Worm (Caenorhabditis elegans) whole organism, L1 larva: ENCODE results near the gene W02G9.3.

Source experiments
- C04F5.9 ChIP-seq: sonication (generic microtip); optimal IDR thresholded peaks from 2 replicates; lab custom pipeline; 2016; ENCODE audit warnings: missing genetic modification characterization, missing compliant biosample characterization
- C16A3.4 ChIP-seq: fragments of 150-350 bp; optimal IDR thresholded peaks from 2 replicates; lab custom pipeline; 2014; ENCODE audit warnings: missing biosample characterization, missing genetic modification characterization
- C34B4.2 ChIP-seq: sonication (generic microtip); optimal IDR thresholded peaks from 2 replicates; lab custom pipeline; 2017; ENCODE audit warnings: mild to moderate bottlenecking, missing genetic modification characterization, missing compliant biosample characterization
- Y116A8C.19 ChIP-seq: sonication (generic microtip); optimal IDR thresholded peaks from 2 replicates; lab custom pipeline; 2016; ENCODE audit warnings: missing compliant biosample characterization, missing genetic modification characterization, borderline replicate concordance
- aha-1 ChIP-seq: fragments of 150-350 bp; optimal IDR thresholded peaks from 2 replicates; lab custom pipeline; 2014; ENCODE audit warnings: missing biosample characterization, missing genetic modification characterization
- ama-1 ChIP-seq: fragments of 150-350 bp; optimal IDR thresholded peaks from 2 replicates; lab custom pipeline; 2014
- ceh-82 ChIP-seq, 3 experiments: fragments of 150-350 bp in 1 of 3; sonication (generic microtip) in 2 of 3; optimal IDR thresholded peaks; 2 replicates each; lab custom pipeline; 2014 to 2017; ENCODE audit warnings: missing biosample characterization in 3 of 3, missing genetic modification characterization in 3 of 3
- ceh-88 ChIP-seq: fragments of 200-800 bp; sonication (Bioruptor generic); IDR thresholded peaks from 2 replicates; pipeline ENCODE4 v1.3.6; 2022; ENCODE audit warnings: missing genetic modification characterization, missing compliant biosample characterization
- efl-3 ChIP-seq: fragments of 200-800 bp; sonication (Bioruptor generic); optimal IDR thresholded peaks from 2 replicates; lab custom pipeline; 2018; ENCODE audit warnings: mild to moderate bottlenecking, missing genetic modification characterization, missing compliant biosample characterization
- elt-2 ChIP-seq: sonication (generic microtip); optimal IDR thresholded peaks from 2 replicates; lab custom pipeline; 2016; ENCODE audit warnings: missing genetic modification characterization, mild to moderate bottlenecking, inconsistent platforms, missing compliant biosample characterization, missing genetic modification reagents
- ets-5 ChIP-seq: fragments of 200-800 bp; sonication (Bioruptor generic); IDR thresholded peaks from 2 replicates; pipeline ENCODE4 v1.3.6; 2022; ENCODE audit warnings: missing genetic modification characterization, missing compliant biosample characterization
- fos-1 ChIP-seq: fragments of 150-350 bp; optimal IDR thresholded peaks from 2 replicates; lab custom pipeline; 2014; ENCODE audit warnings: missing biosample characterization, missing genetic modification characterization
- hlh-17 ChIP-seq: fragments of 200-800 bp; sonication (Bioruptor generic); optimal IDR thresholded peaks from 2 replicates; lab custom pipeline; 2018; ENCODE audit warnings: missing genetic modification characterization, mild to moderate bottlenecking, missing compliant biosample characterization, moderate library complexity, borderline replicate concordance
- hlh-4 ChIP-seq: sonication (generic microtip); optimal IDR thresholded peaks from 2 replicates; lab custom pipeline; 2016; ENCODE audit warnings: mild to moderate bottlenecking, missing genetic modification characterization, missing compliant biosample characterization
- isw-1 ChIP-seq: fragments of 200-800 bp; sonication (Bioruptor generic); IDR thresholded peaks from 2 replicates; pipeline ENCODE4 v1.3.6; 2022; ENCODE audit warnings: missing genetic modification characterization, missing compliant biosample characterization
- jun-1 ChIP-seq: fragments of 150-350 bp; optimal IDR thresholded peaks from 2 replicates; lab custom pipeline; 2014; ENCODE audit warnings: missing biosample characterization, missing genetic modification reagents, missing genetic modification characterization
- lin-39 ChIP-seq: fragments of 150-350 bp; optimal IDR thresholded peaks from 2 replicates; lab custom pipeline; 2014; ENCODE audit warnings: missing biosample characterization, missing genetic modification reagents, missing genetic modification characterization
- lir-3 ChIP-seq: sonication (generic microtip); optimal IDR thresholded peaks from 2 replicates; lab custom pipeline; 2016; ENCODE audit warnings: mild to moderate bottlenecking, missing genetic modification characterization, moderate library complexity, missing compliant biosample characterization; ENCODE audit not compliant: poor library complexity
- lsy-2 ChIP-seq, 2 experiments: fragments of 150-350 bp; optimal IDR thresholded peaks; 2 replicates each; lab custom pipeline; 2014; ENCODE audit warnings: missing biosample characterization in 2 of 2, missing genetic modification characterization in 2 of 2
- mab-9 ChIP-seq: fragments of 200-800 bp; sonication (Bioruptor generic); IDR thresholded peaks from 2 replicates; pipeline ENCODE4 v1.3.6; 2022; ENCODE audit warnings: missing genetic modification reagents, missing genetic modification characterization, missing compliant biosample characterization
- mef-2 ChIP-seq: fragments of 150-350 bp; optimal IDR thresholded peaks from 2 replicates; lab custom pipeline; 2014; ENCODE audit warnings: missing biosample characterization, missing genetic modification characterization
- nhr-12 ChIP-seq: sonication (generic microtip); optimal IDR thresholded peaks from 2 replicates; lab custom pipeline; 2017; ENCODE audit warnings: missing biosample characterization, missing genetic modification characterization
- nhr-19 ChIP-seq: fragments of 200-800 bp; sonication (Bioruptor generic); conservative IDR thresholded peaks from 2 replicates; pipeline ENCODE4 v1.3.6; 2022; ENCODE audit warnings: missing genetic modification characterization, missing compliant biosample characterization
- nhr-237 ChIP-seq: fragments of 150-350 bp; optimal IDR thresholded peaks from 2 replicates; lab custom pipeline; 2014; ENCODE audit warnings: missing biosample characterization, missing genetic modification characterization
- nhr-76 ChIP-seq: sonication (generic microtip); optimal IDR thresholded peaks from 2 replicates; lab custom pipeline; 2017; ENCODE audit warnings: missing biosample characterization, missing genetic modification characterization
- nhr-77 ChIP-seq: fragments of 150-350 bp; optimal IDR thresholded peaks from 2 replicates; lab custom pipeline; 2014; ENCODE audit warnings: missing biosample characterization, missing genetic modification characterization
- nhr-90 ChIP-seq: sonication (generic microtip); optimal IDR thresholded peaks from 2 replicates; lab custom pipeline; 2016; ENCODE audit warnings: mild to moderate bottlenecking, missing genetic modification characterization, missing compliant biosample characterization; ENCODE audit not compliant: poor library complexity
- pag-3 ChIP-seq: sonication (generic microtip); optimal IDR thresholded peaks from 2 replicates; lab custom pipeline; 2017; ENCODE audit warnings: missing genetic modification characterization, mild to moderate bottlenecking, missing compliant biosample characterization, antibody characterized with exemption, borderline replicate concordance; ENCODE audit not compliant: insufficient read depth
- rnt-1 ChIP-seq: sonication (generic microtip); optimal IDR thresholded peaks from 2 replicates; lab custom pipeline; 2016; ENCODE audit warnings: mild to moderate bottlenecking, missing genetic modification characterization, moderate library complexity, missing compliant biosample characterization
- sptf-1 ChIP-seq: fragments of 150-350 bp; optimal IDR thresholded peaks from 2 replicates; lab custom pipeline; 2014; ENCODE audit warnings: missing biosample characterization, missing genetic modification characterization
- swsn-7 ChIP-seq: sonication (generic microtip); optimal IDR thresholded peaks from 2 replicates; lab custom pipeline; 2016; ENCODE audit warnings: missing genetic modification characterization, missing compliant biosample characterization
- unc-98 ChIP-seq: fragments of 200-800 bp; sonication (Bioruptor generic); IDR thresholded peaks from 2 replicates; pipeline ENCODE4 v1.3.6; 2022; ENCODE audit warnings: missing genetic modification characterization, missing compliant biosample characterization
- xbp-1 ChIP-seq: sonication (generic microtip); optimal IDR thresholded peaks from 2 replicates; lab custom pipeline; 2016; ENCODE audit warnings: missing genetic modification characterization, missing compliant biosample characterization
- zag-1 ChIP-seq: fragments of 150-350 bp; optimal IDR thresholded peaks from 2 replicates; lab custom pipeline; 2014; ENCODE audit warnings: missing biosample characterization, missing genetic modification characterization
- zip-4 ChIP-seq: fragments of 200-800 bp; sonication (Bioruptor generic); optimal IDR thresholded peaks from 2 replicates; lab custom pipeline; 2018; ENCODE audit warnings: mild to moderate bottlenecking, missing genetic modification characterization, moderate library complexity, missing compliant biosample characterization
- ztf-11 ChIP-seq, 2 experiments: sonication (generic microtip); optimal IDR thresholded peaks; 2 replicates each; lab custom pipeline; 2016 to 2017; ENCODE audit warnings: missing genetic modification characterization in 2 of 2, missing biosample characterization in 1 of 2, missing compliant biosample characterization in 1 of 2
- ztf-4 ChIP-seq: fragments of 150-350 bp; optimal IDR thresholded peaks from 2 replicates; lab custom pipeline; 2014; ENCODE audit warnings: missing biosample characterization, missing genetic modification characterization

The W02G9.3 gene

ce11 chrV:2694389-2694788, 21.6 kb downstream of the W02G9.3 start, which contains the start of gene Y45G12B.2 (continued):
- TF ChIP-seq elt-2 (no peak), ztf-11 (tag; optimal IDR thresholded peaks at IDR 0.05; lab: Kevin White, UChicago) (no peak), Y116A8C.19 (no peak), ztf-4 (tag; lab: Kevin White, UChicago) (no peak), nhr-237 (tag; lab: Kevin White, UChicago) (no peak), mef-2 (no peak), nhr-19 (GFP tag; lab: Robert Waterston, UW) (peak; percentile 58), sptf-1 (tag; lab: Kevin White, UChicago) (no peak), lir-3 (tag; lab: Kevin White, UChicago) (no peak), nhr-76 (tag; lab: Kevin White, UChicago) (no peak), swsn-7 (tag; lab: Kevin White, UChicago) (peak; percentile 61)

- TF ChIP-seq lin-39 (tag; lab: Kevin White, UChicago) (no peak), ceh-82 (tag; optimal IDR thresholded peaks at IDR 0.05; lab: Kevin White, UChicago) (no peak), ama-1 (lab: Kevin White, UChicago) (no peak), nhr-12 (no peak), ets-5 (GFP tag; lab: Robert Waterston, UW) (no peak), mef-2 (no peak), nhr-76 (tag; lab: Kevin White, UChicago) (no peak), efl-3 (GFP tag; lab: Kevin White, UChicago) (no peak), xbp-1 (tag; lab: Kevin White, UChicago) (no peak), C16A3.4 (tag; lab: Kevin White, UChicago) (no peak), isw-1 (GFP tag; lab: Robert Waterston, UW) (no peak), C04F5.9 (no peak)
Measured at ce11 chrV:2695935-2696334, 23.1 kb downstream of the W02G9.3 start, which contains the start of gene Y45G12B.3. Gene Y45G12B.3, minus strand, starts transcription at chrV:2696254.

- TF ChIP-seq pag-3, result no peak
Measured at ce11 chrV:2697693-2698092, 24.9 kb downstream of the W02G9.3 start.

- no peak for TF ChIP-seq isw-1 (GFP tag; lab: Robert Waterston, UW)
- no peak for TF ChIP-seq nhr-237 (tag; lab: Kevin White, UChicago)
- no peak for TF ChIP-seq C34B4.2 (tag; lab: Kevin White, UChicago)
- no peak for TF ChIP-seq hlh-17 (GFP tag; lab: Kevin White, UChicago)
- TF ChIP-seq efl-3 (GFP tag; lab: Kevin White, UChicago), result no peak
- TF ChIP-seq rnt-1 (tag; lab: Kevin White, UChicago), result no peak
- TF ChIP-seq jun-1 (tag; lab: Kevin White, UChicago), result no peak
- no peak for TF ChIP-seq lsy-2 (tag; optimal IDR thresholded peaks at IDR 0.05; lab: Kevin White, UChicago)
- no peak for TF ChIP-seq hlh-4 (tag; lab: Kevin White, UChicago)
- no peak for TF ChIP-seq mef-2
- no peak for TF ChIP-seq mab-9
- TF ChIP-seq nhr-90, result no peak
- no peak for TF ChIP-seq aha-1 (tag; lab: Kevin White, UChicago)
- TF ChIP-seq fos-1 (tag; lab: Kevin White, UChicago), result no peak
- TF ChIP-seq ama-1 (lab: Kevin White, UChicago), result no peak
- no peak for TF ChIP-seq nhr-77 (tag; lab: Kevin White, UChicago)
- no peak for TF ChIP-seq zip-4 (GFP tag; lab: Kevin White, UChicago)
- TF ChIP-seq zag-1 (tag; lab: Kevin White, UChicago), result no peak
- TF ChIP-seq unc-98 (GFP tag; lab: Robert Waterston, UW), result no peak
- TF ChIP-seq ceh-88 (GFP tag; lab: Robert Waterston, UW), result no peak
Measured at ce11 chrV:2698826-2699225, 26.0 kb downstream of the W02G9.3 start, which contains the start of gene nuo-5. Gene nuo-5, plus strand, starts transcription at chrV:2698972.
